Fruit fly (Drosophila melanogaster) S2 (cell line): ENCODE measurements around the gene Manf.

Source experiments
- CG8478 ChIP-seq: fragments of >200 bp; optimal IDR thresholded peaks from 2 replicates; lab custom pipeline; 2018
- CTCF ChIP-seq, 2 experiments: fragments of >200 bp; optimal IDR thresholded peaks; 2 replicates each; lab custom pipeline; 2018

Manf gene

DNA sequence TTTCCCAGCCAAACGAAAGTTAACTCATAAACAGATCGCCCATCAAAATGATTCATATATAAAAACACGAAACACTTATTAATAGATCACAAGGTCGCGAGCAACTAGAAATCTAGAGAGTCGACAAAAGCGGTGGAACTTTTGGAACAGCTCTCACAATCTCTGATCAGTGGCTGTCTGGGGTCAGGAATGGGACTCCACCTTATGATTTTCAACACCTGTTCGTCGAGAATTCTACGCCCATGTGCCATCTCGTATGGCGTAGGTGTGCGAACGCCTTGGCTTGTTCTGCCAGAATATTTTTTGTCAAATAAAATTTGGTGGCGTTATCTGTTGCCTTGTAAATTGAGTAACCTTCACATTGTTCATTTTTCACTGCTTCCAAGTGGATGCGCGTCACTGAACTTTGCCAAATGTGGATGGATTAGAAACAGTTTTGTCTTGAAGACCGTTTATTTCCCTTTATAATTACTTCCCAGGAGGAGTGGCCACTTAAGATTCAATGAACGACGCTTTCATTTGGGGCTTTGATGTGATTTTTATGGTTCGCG lies 6.3 kb downstream of the Manf start:
- TF ChIP-seq CG8478 (lab: Kevin White, UChicago) = no peak
- no peak for TF ChIP-seq CTCF (optimal IDR thresholded peaks at IDR 0.05; lab: Kevin White, UChicago)

DNA sequence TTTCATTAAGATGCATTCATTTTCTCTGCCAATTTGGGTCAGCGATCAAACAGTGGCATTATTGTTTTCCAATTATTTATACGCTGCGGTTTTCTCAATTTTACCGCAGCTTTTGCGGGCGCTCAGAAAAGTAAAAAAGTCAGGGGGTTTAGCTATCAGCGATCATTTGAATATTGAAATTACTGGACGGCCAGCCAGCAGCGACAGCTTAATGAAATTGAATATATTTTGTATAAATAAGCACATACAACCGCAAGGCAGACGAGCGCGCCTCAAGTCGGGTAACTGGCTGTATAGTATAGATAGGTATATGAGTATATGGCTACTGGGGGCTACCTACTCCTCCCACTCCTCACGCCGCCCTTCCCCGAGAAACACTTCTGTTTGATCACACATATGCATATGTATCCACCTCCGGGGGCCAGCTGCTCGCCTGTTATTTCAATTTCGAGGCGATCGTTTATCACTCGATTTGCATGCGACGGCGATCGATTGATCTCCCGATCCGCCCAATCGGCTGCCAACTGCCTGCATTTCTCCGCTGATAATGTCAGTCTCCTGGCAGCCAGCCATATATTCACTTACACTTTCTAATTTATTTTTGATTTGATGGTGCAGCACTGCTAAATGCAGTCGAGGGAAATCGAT lies 7.1 kb downstream of the Manf start:
- TF ChIP-seq CTCF (optimal IDR thresholded peaks at IDR 0.05; lab: Kevin White, UChicago) (no peak), CG8478 (lab: Kevin White, UChicago) (no peak)

DNA sequence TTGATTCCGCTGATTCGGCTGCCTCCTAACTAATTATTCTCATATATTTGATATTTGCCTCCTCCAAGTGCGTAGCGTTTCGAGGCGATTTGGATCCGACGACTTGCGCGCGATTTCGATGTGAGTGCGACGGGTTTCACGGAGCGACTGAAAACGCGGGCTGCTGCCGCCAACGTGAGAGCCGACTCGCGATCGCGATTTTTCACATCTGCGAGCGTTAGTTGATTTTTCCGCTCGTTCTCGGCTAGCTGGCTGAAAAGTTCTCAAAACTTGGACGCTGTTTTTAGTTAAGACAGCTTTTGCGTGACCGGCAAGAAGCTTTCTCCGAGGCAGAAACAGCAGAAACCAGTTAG lies 7.6 kb downstream of the Manf start, which contains the start of gene CG10311:
Gene CG10311, minus strand, starts transcription at position 153 of the 353 bp plus-strand sequence.
- TF ChIP-seq CTCF (optimal IDR thresholded peaks at IDR 0.05; lab: Kevin White, UChicago) = no peak

DNA sequence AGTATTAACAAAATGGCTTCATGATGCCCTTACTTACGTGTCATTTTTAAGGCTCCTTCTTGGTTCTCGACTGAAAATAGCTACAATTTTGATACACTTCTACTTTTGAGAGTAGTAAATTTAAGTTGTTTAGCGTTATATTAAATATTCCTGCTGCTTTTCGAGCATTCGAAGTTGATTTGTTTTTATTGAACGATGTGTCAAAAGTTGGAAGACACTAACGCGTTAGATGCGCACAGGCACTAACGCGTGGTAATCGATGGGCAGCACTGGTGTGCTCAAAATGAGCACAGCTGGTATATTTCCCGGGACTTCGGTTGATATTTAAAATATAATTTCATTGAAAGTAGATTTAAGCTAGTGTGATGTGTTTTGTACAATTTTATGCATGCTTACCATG lies 9.9 kb downstream of the Manf start, which contains the start of gene CG17931:
Gene CG17931, minus strand, starts transcription at position 369 of the 400 bp plus-strand sequence.
- no peak for TF ChIP-seq CG8478 (lab: Kevin White, UChicago)
- peak in 1 of 2 experiments; percentile 16 for TF ChIP-seq CTCF (optimal IDR thresholded peaks at IDR 0.05; lab: Kevin White, UChicago)

DNA sequence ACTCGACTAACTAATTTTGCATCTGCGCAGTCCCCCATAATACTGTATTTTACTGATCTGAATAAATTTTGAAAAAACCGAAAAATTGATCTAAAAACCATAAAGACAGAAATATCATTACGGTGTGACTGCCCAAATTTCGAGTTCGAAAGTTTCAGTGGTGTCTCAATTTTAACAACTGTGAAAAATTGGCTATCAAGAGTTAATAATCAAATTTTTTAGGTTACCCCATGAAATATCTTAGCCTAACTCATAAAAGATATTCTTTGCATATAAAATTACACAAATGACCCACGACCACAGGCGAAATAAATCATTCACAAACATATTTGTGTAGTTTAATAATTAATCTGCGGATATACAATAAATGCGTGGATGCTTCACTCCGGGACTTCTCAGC lies 10.8 kb downstream of the Manf start, which contains the start of gene CG42446:
Gene CG42446, minus strand, starts transcription at position 101 of the 400 bp plus-strand sequence.
- TF ChIP-seq CG8478 (lab: Kevin White, UChicago) (no peak), CTCF (optimal IDR thresholded peaks at IDR 0.05; lab: Kevin White, UChicago) (no peak)

DNA sequence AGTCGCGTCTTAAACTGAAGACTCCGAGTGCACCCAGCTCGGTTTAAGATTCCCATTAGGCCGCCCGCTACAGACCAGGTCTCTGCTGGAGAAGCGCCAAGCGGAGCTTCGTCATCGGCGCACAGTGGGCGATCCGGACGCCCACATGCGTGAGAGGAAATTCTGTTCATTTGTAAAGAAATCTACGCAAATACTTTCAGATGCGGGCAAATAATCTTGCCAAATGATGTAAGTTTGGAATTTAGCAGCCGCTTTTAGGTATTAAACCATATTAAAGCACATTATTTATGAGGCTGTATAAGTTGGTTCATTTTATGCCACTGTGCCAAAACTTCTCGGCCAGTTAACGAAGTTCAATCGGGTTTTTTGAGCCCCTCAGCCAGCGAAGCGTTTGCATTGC lies 19.1 kb downstream of the Manf start, which contains the start of gene js:
Gene js, minus strand, starts transcription at position 19 of the 400 bp plus-strand sequence.
- no peak for TF ChIP-seq CTCF (optimal IDR thresholded peaks at IDR 0.05; lab: Kevin White, UChicago)
- no peak for TF ChIP-seq CG8478 (lab: Kevin White, UChicago)

DNA sequence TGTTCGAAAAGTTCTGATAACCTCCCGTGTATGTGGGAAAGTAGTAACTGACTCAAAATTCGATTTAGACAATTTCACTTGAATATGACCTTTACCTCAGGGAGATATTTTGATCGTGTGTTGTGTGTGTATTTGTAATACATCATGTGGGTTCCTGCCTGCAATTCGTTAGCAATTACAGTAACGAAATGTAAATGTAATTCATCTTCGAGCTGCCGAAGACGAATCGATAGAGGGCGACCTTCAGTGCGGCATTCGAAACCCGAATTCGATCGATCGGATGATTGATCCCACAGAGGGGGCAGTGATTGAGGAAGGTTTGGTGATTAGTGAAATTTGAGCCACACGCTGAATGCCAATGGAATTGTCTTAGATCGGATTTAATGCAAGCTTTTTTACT lies 21.2 kb downstream of the Manf start, which contains the start of gene CG10317:
Gene CG10317, minus strand, starts transcription at position 101 of the 400 bp plus-strand sequence.
- TF ChIP-seq CG8478 (lab: Kevin White, UChicago) (no peak), CTCF (optimal IDR thresholded peaks at IDR 0.05; lab: Kevin White, UChicago) (no peak)

DNA sequence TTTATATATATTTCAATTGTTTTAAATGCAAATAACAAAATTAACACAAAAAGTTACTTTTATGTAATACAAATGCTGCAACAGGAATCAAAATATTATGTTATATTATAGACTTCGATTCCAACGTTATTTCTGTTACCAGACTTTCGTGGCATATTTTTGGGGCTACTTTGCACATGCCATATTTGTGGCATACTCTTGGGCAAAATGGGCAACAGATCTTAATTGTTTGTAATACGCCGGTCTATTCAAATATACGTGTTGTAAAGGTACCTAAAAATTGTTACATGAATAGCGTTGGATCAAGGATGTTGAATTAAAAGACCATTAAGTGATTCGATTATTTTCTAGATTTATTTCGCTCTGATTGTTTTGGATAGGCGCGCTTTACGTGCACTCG lies 24.9 kb downstream of the Manf start:
- TF ChIP-seq CG8478 (lab: Kevin White, UChicago) (no peak), CTCF (optimal IDR thresholded peaks at IDR 0.05; lab: Kevin White, UChicago) (peak in 1 of 2 experiments; percentile 46)

DNA sequence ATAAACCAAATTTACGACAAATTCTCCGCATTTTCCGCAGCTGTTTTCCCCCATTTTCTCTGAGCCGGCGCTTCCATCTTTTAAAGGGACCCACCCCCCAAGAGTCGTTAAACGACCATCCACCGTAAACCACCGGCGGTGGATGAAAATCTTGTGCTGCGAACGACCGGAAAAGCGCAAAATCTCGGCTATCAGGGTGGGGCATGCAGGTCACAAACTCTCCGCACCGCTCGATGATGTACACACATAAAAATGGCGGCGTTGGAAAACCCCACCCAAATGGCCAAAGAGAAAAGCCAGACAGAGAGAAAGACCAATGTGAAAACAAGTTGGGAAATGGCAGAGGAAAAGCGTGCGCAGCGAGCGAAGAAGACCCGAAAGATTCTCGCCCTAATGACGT lies 36.4 kb downstream of the Manf start:
- TF ChIP-seq CTCF (optimal IDR thresholded peaks at IDR 0.05; lab: Kevin White, UChicago) (no peak), CG8478 (lab: Kevin White, UChicago) (no peak)

DNA sequence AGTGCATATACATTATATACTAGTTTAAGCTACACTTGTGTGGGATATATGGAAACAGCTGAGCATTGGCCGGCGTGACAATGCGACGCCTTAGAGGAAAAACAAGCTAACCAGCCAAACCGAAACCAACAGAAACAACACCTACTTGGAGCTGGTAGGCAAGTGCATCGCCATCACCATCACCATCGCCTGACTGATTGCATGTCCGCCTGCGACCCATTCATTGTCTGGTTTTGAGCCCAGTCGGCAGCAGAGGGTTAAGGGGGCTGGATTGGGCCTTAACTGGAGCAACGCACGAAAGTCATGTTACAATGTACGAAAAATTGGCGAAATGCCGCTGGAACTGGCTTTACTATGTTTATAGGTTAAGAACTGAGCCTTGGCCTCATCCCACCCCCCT lies 37.8 kb downstream of the Manf start:
- TF ChIP-seq CG8478 (lab: Kevin White, UChicago) (no peak), CTCF (optimal IDR thresholded peaks at IDR 0.05; lab: Kevin White, UChicago) (no peak)

DNA sequence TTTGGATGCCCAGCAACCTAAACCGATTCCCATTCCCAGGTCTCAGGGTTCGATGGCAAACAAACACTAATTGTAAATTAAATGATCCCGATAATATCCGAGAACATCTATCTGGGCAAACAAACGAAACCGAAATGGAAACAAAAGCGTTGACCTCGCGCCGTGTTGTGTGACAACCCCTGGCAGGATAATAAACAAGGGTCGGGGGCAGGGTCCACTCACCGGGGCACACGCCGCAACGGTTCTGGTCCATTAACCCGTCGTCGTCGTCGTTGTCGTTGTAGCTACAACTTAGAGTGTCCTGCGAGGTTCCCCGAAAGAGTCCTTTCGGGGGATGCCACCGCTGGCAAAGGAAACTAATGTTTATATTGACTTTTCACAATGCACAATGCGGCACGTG lies 39.9 kb downstream of the Manf start:
- TF ChIP-seq CG8478 (lab: Kevin White, UChicago) (no peak), CTCF (optimal IDR thresholded peaks at IDR 0.05; lab: Kevin White, UChicago) (no peak)

DNA sequence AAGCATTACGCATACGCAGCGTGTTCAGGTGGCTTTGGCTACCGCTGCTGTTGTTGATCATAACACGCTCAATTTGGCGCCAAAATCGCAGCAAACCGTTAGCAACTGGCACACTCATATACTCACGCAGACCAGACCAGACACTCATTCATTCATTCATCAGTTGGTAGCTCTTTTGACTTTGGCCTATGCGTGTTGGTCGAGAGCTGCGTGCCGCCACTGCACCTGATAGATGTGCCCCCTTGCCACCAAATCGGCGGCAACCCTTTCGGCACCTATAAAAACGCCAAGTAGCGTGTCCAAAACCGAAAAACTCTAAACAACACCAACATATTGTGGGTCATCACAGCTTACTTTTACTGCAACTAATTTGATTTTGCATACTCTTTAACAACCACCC lies 45.3 kb downstream of the Manf start:
- TF ChIP-seq CTCF (optimal IDR thresholded peaks at IDR 0.05; lab: Kevin White, UChicago) = no peak
- no peak for TF ChIP-seq CG8478 (lab: Kevin White, UChicago)

DNA sequence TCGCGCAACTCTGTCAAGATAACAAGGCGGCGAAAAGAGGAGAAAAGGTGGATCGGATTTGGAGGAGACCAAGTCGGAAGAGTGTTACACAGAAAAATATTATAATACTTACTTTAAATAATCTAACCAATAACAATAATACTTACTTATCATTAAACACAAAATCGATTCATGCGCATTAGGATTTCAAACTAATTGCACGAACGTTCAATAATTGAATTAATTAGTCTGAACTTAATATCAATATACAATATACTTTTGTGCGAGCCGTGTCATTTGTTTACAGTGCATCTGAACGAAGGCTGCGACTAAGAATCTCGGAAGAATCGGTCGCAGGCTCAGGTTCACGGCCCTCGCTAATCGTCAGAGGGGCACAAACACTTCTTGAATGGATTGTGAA lies 46.2 kb downstream of the Manf start:
- no peak for TF ChIP-seq CG8478 (lab: Kevin White, UChicago)
- no peak for TF ChIP-seq CTCF (optimal IDR thresholded peaks at IDR 0.05; lab: Kevin White, UChicago)

DNA sequence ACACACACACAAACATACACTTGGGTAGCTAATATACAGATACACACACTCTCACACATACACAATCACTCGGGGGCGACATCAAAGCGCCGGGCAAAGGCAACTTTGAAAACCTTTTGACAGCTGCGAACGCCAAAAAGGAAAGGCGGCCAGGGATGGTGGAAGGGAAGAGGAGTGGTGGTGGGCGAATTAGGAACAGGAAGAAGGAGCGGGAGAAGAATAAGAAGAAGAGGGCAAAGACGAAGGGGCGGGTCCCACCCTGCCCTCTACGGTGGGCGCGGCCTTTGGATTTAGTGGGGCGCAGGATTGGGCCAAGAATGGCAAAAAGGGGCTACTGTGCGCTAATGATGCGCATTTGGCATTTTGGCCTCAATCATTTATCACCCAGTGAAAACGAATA lies 47.4 kb downstream of the Manf start:
- no peak for TF ChIP-seq CTCF (optimal IDR thresholded peaks at IDR 0.05; lab: Kevin White, UChicago)
- no peak for TF ChIP-seq CG8478 (lab: Kevin White, UChicago)
